Comparison of ENCODE assay signal across 4 fruit fly cellular contexts in the genomic region with DNA sequence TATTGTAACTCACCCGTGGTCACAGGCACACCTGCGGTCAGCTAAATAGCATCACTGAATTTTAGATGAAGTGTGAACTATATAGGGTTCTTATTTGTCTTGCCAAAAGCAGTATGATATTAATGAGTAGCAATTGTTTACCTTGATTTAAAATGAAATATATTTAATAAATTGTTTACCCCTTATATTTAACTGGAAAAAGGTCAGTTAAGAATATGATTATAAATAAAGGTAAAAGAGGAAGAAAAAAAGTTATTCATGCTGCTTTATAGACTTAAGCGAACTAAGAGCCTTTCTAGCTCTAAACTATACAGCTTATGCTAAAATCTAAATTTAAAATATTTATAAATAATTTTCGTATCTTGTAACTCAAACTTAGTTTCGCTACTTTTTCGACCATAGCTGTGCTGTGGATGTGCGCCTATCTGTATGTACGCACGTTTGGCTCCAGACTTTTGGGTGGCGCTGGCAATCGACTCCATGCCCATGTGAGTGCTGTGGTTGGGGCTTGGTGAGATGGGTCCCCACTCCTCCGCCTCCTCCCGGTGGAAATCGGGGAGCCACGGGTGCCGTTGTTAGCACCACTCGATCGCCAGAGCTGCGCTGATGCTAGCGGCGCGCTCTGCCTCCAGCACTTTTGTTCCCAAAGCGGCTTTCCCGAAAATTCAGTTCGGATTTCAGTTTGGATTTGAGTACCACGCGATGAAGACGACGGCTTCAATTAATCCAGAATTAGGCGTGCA.
TF ChIP-seq lines count a peak whose summit lies in the region.

A gene (plus strand): TSS at position 487 of the 743 bp plus-strand sequence.

- no peak for TF ChIP-seq CTCF in whole organism, embryonic (GFP tag; optimal IDR thresholded peaks at IDR 0.05; lab: Kevin White, UChicago)

TF ChIP-seq in whole organism, embryonic, 481 proteins besides CTCF, POLR2A, EP300 and RAD21 (continues in another document):
- TF ChIP-seq chif (GFP tag; optimal IDR thresholded peaks at IDR 0.05; lab: Kevin White, UChicago) (no peak), CG8765 (GFP tag; IDR thresholded peaks at IDR 0.05; lab: Robert Waterston, UW) (no peak), CG12391 (tag; optimal IDR thresholded peaks at IDR 0.05; lab: Kevin White, UChicago) (peak; percentile 64), wdn (GFP tag; IDR thresholded peaks at IDR 0.05; lab: Robert Waterston, UW) (no peak), CG7839 (tag; optimal IDR thresholded peaks at IDR 0.05; lab: Kevin White, UChicago) (no peak), unpg (GFP tag; optimal IDR thresholded peaks at IDR 0.05; lab: Kevin White, UChicago) (peak; percentile 42), CG30403 (GFP tag; optimal IDR thresholded peaks at IDR 0.05; lab: Kevin White, UChicago) (peak; percentile 62), eyg (GFP tag; optimal IDR thresholded peaks at IDR 0.05; lab: Kevin White, UChicago) (no peak), row (GFP tag; IDR thresholded peaks at IDR 0.05; lab: Robert Waterston, UW) (peak; percentile 76), CG13424 (tag; optimal IDR thresholded peaks at IDR 0.05; lab: Kevin White, UChicago) (peak; percentile 73), NC2α (GFP tag; optimal IDR thresholded peaks at IDR 0.05; lab: Kevin White, UChicago) (no peak), repo (GFP tag; optimal IDR thresholded peaks at IDR 0.05; lab: Kevin White, UChicago) (no peak), CG8478 (optimal IDR thresholded peaks at IDR 0.05; lab: Kevin White, UChicago) (no peak), Neu2 (GFP tag; optimal IDR thresholded peaks at IDR 0.05; lab: Kevin White, UChicago; ENCODE audit: borderline replicate concordance) (no peak), CG4707 (GFP tag; optimal IDR thresholded peaks at IDR 0.05; lab: Kevin White, UChicago) (no peak), CG11560 (tag; IDR thresholded peaks at IDR 0.05; lab: Robert Waterston, UW) (no peak), CG32532 (GFP tag; IDR thresholded peaks at IDR 0.05; lab: Robert Waterston, UW) (no peak), Meics (GFP tag; optimal IDR thresholded peaks at IDR 0.05; lab: Kevin White, UChicago) (no peak), kni (GFP tag; optimal IDR thresholded peaks at IDR 0.05; lab: Kevin White, UChicago) (no peak), onecut (GFP tag; IDR thresholded peaks at IDR 0.05; lab: Robert Waterston, UW) (0 out of 2 replicates have a peak, but pooled peaks have one; percentile 28), Mrtf (GFP tag; IDR thresholded peaks at IDR 0.05; lab: Robert Waterston, UW) (no peak)

TF ChIP-seq in whole organism, prepupa, 60 proteins besides CTCF, POLR2A, EP300 and RAD21 (continues in another document):
- TF ChIP-seq CG10631 (GFP tag; optimal IDR thresholded peaks at IDR 0.05; lab: Kevin White, UChicago) (peak; percentile 49), lz (GFP tag; optimal IDR thresholded peaks at IDR 0.05; lab: Kevin White, UChicago) (peak; percentile 1), Hr38 (GFP tag; optimal IDR thresholded peaks at IDR 0.05; lab: Kevin White, UChicago) (no peak), salr (GFP tag; optimal IDR thresholded peaks at IDR 0.05; lab: Kevin White, UChicago) (no peak), CG11902 (GFP tag; optimal IDR thresholded peaks at IDR 0.05; lab: Kevin White, UChicago) (peak; percentile 13), esn (GFP tag; optimal IDR thresholded peaks at IDR 0.05; lab: Kevin White, UChicago) (peak; percentile 60), Hr4 (GFP tag; optimal IDR thresholded peaks at IDR 0.05; lab: Kevin White, UChicago) (peak; percentile 32), CG16779 (tag; optimal IDR thresholded peaks at IDR 0.05; lab: Kevin White, UChicago) (no peak), cyc (GFP tag; optimal IDR thresholded peaks at IDR 0.05; lab: Kevin White, UChicago) (no peak), CG3032 (tag; optimal IDR thresholded peaks at IDR 0.05; lab: Kevin White, UChicago) (peak; percentile 29), Eip78C (GFP tag; lab: Kevin White, UChicago) (peak; percentile 86), CG11294 (GFP tag; IDR thresholded peaks at IDR 0.05; lab: Robert Waterston, UW) (no peak), Smox (GFP tag; optimal IDR thresholded peaks at IDR 0.05; lab: Kevin White, UChicago) (no peak), net (GFP tag; optimal IDR thresholded peaks at IDR 0.05; lab: Kevin White, UChicago) (no peak), Blimp-1 (GFP tag; optimal IDR thresholded peaks at IDR 0.05; lab: Kevin White, UChicago) (peak; percentile 8), achi (GFP tag; optimal IDR thresholded peaks at IDR 0.05; lab: Kevin White, UChicago) (no peak), CG6163 (GFP tag; IDR thresholded peaks at IDR 0.05; lab: Robert Waterston, UW) (no peak), CG6808 (GFP tag; optimal IDR thresholded peaks at IDR 0.05; lab: Kevin White, UChicago) (no peak), Sox102F (GFP tag; optimal IDR thresholded peaks at IDR 0.05; lab: Kevin White, UChicago) (no peak), ss (GFP tag; optimal IDR thresholded peaks at IDR 0.05; lab: Kevin White, UChicago) (no peak), vri (GFP tag; optimal IDR thresholded peaks at IDR 0.05; lab: Kevin White, UChicago) (no peak), pdm3 (GFP tag; optimal IDR thresholded peaks at IDR 0.05; lab: Kevin White, UChicago) (no peak)

TF ChIP-seq in whole organism, pupa, 21 proteins besides CTCF, POLR2A, EP300 and RAD21:
- TF ChIP-seq Pif1B (GFP tag; optimal IDR thresholded peaks at IDR 0.05; lab: Kevin White, UChicago) (no peak), Snoo (tag; optimal IDR thresholded peaks at IDR 0.05; lab: Kevin White, UChicago) (peak; percentile 41)

TF ChIP-seq in whole organism, wandering third instar larva, 38 proteins besides CTCF, POLR2A, EP300 and RAD21:
- TF ChIP-seq Dfd (GFP tag; optimal IDR thresholded peaks at IDR 0.05; lab: Kevin White, UChicago) (no peak), sv (GFP tag; optimal IDR thresholded peaks at IDR 0.05; lab: Kevin White, UChicago) (peak; percentile 28), Dif (GFP tag; optimal IDR thresholded peaks at IDR 0.05; lab: Kevin White, UChicago; ENCODE audit: partially characterized antibody) (no peak), OdsH (GFP tag; optimal IDR thresholded peaks at IDR 0.05; lab: Kevin White, UChicago) (no peak)
